Worm (Caenorhabditis elegans) whole organism, mixed stage, embryonic: Measurements from ENCODE around the gene math-22.

Experiments
- sptf-1 ChIP-seq: sonication (generic microtip); optimal IDR thresholded peaks from 2 replicates; lab custom pipeline; 2017; ENCODE audit warnings: mild to moderate bottlenecking, missing genetic modification characterization, moderate library complexity, missing compliant biosample characterization
- unc-62 ChIP-seq: fragments of 150-350 bp; optimal IDR thresholded peaks from 2 replicates; lab custom pipeline; 2014; ENCODE audit warnings: missing biosample characterization, missing genetic modification reagents, missing genetic modification characterization

- TF ChIP-seq sptf-1 (tag; lab: Kevin White, UChicago) (no peak), unc-62 (no peak)
These were observed 14.5 kb upstream of the math-22 start, which contains the start of gene math-9 for ce11 chrII:1890682-1891081.
